Worm (Caenorhabditis elegans) whole organism, L2 larva: ENCODE results near the gene F15B9.8.

ENCODE experiments used
- F13H6.1 ChIP-seq: sonication (generic microtip); optimal IDR thresholded peaks from 2 replicates; lab custom pipeline; 2016; ENCODE audit warnings: missing genetic modification characterization, missing compliant biosample characterization
- R02D3.7 ChIP-seq: fragments of 150-350 bp; optimal IDR thresholded peaks from 2 replicates; lab custom pipeline; 2014; ENCODE audit warnings: missing biosample characterization, missing genetic modification characterization
- ZK546.5 ChIP-seq: sonication (generic microtip); optimal IDR thresholded peaks from 2 replicates; lab custom pipeline; 2017; ENCODE audit warnings: missing biosample characterization, missing genetic modification characterization
- aly-2 ChIP-seq: fragments of 150-350 bp; optimal IDR thresholded peaks from 2 replicates; lab custom pipeline; 2014; ENCODE audit warnings: missing biosample characterization, missing genetic modification characterization
- blmp-1 ChIP-seq: sonication (generic microtip); optimal IDR thresholded peaks from 2 replicates; lab custom pipeline; 2017; ENCODE audit warnings: missing genetic modification characterization, mild to moderate bottlenecking, missing compliant biosample characterization, antibody characterized with exemption, moderate library complexity; ENCODE audit not compliant: insufficient read depth
- ceh-82 ChIP-seq: fragments of 150-350 bp; optimal IDR thresholded peaks from 2 replicates; lab custom pipeline; 2014; ENCODE audit warnings: missing biosample characterization, missing genetic modification characterization
- crh-2 ChIP-seq: sonication (generic microtip); optimal IDR thresholded peaks from 2 replicates; lab custom pipeline; 2017; ENCODE audit warnings: missing biosample characterization, missing genetic modification characterization
- dmd-4 ChIP-seq: sonication (generic microtip); optimal IDR thresholded peaks from 2 replicates; lab custom pipeline; 2017; ENCODE audit warnings: missing biosample characterization, missing genetic modification characterization
- egl-27 ChIP-seq: sonication (generic microtip); optimal IDR thresholded peaks from 3 replicates; lab custom pipeline; 2017; ENCODE audit warnings: missing biosample characterization, missing genetic modification reagents, missing genetic modification characterization
- elt-1 ChIP-seq: fragments of 150-350 bp; optimal IDR thresholded peaks from 2 replicates; lab custom pipeline; 2014; ENCODE audit warnings: missing biosample characterization, missing genetic modification characterization
- elt-3 ChIP-seq: sonication (generic microtip); optimal IDR thresholded peaks from 2 replicates; lab custom pipeline; 2017; ENCODE audit warnings: missing biosample characterization, missing genetic modification characterization
- fos-1 ChIP-seq: fragments of 150-350 bp; optimal IDR thresholded peaks from 2 replicates; lab custom pipeline; 2014; ENCODE audit warnings: missing biosample characterization, missing genetic modification characterization
- gmeb-1 ChIP-seq: fragments of 150-350 bp; optimal IDR thresholded peaks from 2 replicates; lab custom pipeline; 2014; ENCODE audit warnings: missing biosample characterization, missing genetic modification characterization
- lin-13 ChIP-seq: fragments of 150-350 bp; optimal IDR thresholded peaks from 2 replicates; lab custom pipeline; 2014; ENCODE audit warnings: missing biosample characterization, missing genetic modification reagents, missing genetic modification characterization
- lin-39 ChIP-seq: fragments of 150-350 bp; optimal IDR thresholded peaks from 2 replicates; lab custom pipeline; 2014; ENCODE audit warnings: missing biosample characterization, missing genetic modification reagents, missing genetic modification characterization
- lsy-2 ChIP-seq, 2 experiments: fragments of 150-350 bp in 1 of 2; sonication (generic microtip) in 1 of 2; optimal IDR thresholded peaks; 2 replicates each; lab custom pipeline; 2014 to 2017; ENCODE audit warnings: missing biosample characterization in 2 of 2, missing genetic modification characterization in 2 of 2
- mab-5 ChIP-seq: fragments of 150-350 bp; optimal IDR thresholded peaks from 2 replicates; lab custom pipeline; 2014; ENCODE audit warnings: missing biosample characterization, missing genetic modification characterization
- mbf-1 ChIP-seq: sonication (generic microtip); optimal IDR thresholded peaks from 2 replicates; lab custom pipeline; 2017; ENCODE audit warnings: missing biosample characterization, missing genetic modification characterization
- nhr-10 ChIP-seq: sonication (generic microtip); optimal IDR thresholded peaks from 2 replicates; lab custom pipeline; 2017; ENCODE audit warnings: missing biosample characterization, missing genetic modification characterization
- nhr-12 ChIP-seq: fragments of 150-350 bp; optimal IDR thresholded peaks from 2 replicates; lab custom pipeline; 2014; ENCODE audit warnings: missing biosample characterization, missing genetic modification characterization
- nhr-129 ChIP-seq: fragments of 150-350 bp; optimal IDR thresholded peaks from 2 replicates; lab custom pipeline; 2014; ENCODE audit warnings: missing biosample characterization, missing genetic modification characterization
- nhr-21 ChIP-seq: fragments of 150-350 bp; optimal IDR thresholded peaks from 2 replicates; lab custom pipeline; 2014; ENCODE audit warnings: missing biosample characterization, missing genetic modification characterization
- nhr-23 ChIP-seq: fragments of 150-350 bp; optimal IDR thresholded peaks from 2 replicates; lab custom pipeline; 2014; ENCODE audit warnings: missing biosample characterization, missing genetic modification reagents, missing genetic modification characterization
- nhr-237 ChIP-seq: fragments of 150-350 bp; optimal IDR thresholded peaks from 2 replicates; lab custom pipeline; 2014; ENCODE audit warnings: missing biosample characterization, missing genetic modification characterization
- nhr-25 ChIP-seq: fragments of 150-350 bp; sonication (generic microtip); optimal IDR thresholded peaks from 3 replicates; lab custom pipeline; 2014; ENCODE audit warnings: missing biosample characterization, missing genetic modification characterization
- nhr-6 ChIP-seq: fragments of 150-350 bp; optimal IDR thresholded peaks from 2 replicates; lab custom pipeline; 2014; ENCODE audit warnings: missing biosample characterization, missing genetic modification characterization
- nhr-77 ChIP-seq: fragments of 150-350 bp; optimal IDR thresholded peaks from 2 replicates; lab custom pipeline; 2014; ENCODE audit warnings: missing biosample characterization, missing genetic modification characterization
- peb-1 ChIP-seq: fragments of 150-350 bp; optimal IDR thresholded peaks from 2 replicates; lab custom pipeline; 2014; ENCODE audit warnings: missing biosample characterization, missing genetic modification characterization
- sem-4 ChIP-seq: fragments of 150-350 bp; optimal IDR thresholded peaks from 2 replicates; lab custom pipeline; 2014; ENCODE audit warnings: missing biosample characterization, missing genetic modification reagents, missing genetic modification characterization
- skn-1 ChIP-seq: sonication (generic microtip); optimal IDR thresholded peaks from 2 replicates; lab custom pipeline; 2017; ENCODE audit warnings: missing biosample characterization, missing genetic modification characterization
- sma-3 ChIP-seq: sonication (generic microtip); optimal IDR thresholded peaks from 2 replicates; lab custom pipeline; 2016; ENCODE audit warnings: missing genetic modification reagents, missing genetic modification characterization, missing compliant biosample characterization
- sma-9 ChIP-seq, 2 experiments: fragments of 150-350 bp in 1 of 2; sonication (generic microtip) in 1 of 2; optimal IDR thresholded peaks; 2 replicates each; lab custom pipeline; 2014 to 2016; ENCODE audit warnings: missing genetic modification characterization in 2 of 2, mild to moderate bottlenecking in 1 of 2, missing biosample characterization in 1 of 2, missing compliant biosample characterization in 1 of 2, missing genetic modification reagents in 1 of 2, moderate library complexity in 1 of 2
- snpc-4 ChIP-seq: fragments of 150-350 bp; optimal IDR thresholded peaks from 2 replicates; lab custom pipeline; 2014; ENCODE audit warnings: missing biosample characterization, missing genetic modification characterization
- unc-55 ChIP-seq: fragments of 150-350 bp; sonication (generic microtip); optimal IDR thresholded peaks from 3 replicates; lab custom pipeline; 2014; ENCODE audit warnings: missing biosample characterization, missing genetic modification reagents, missing genetic modification characterization
- unc-62 ChIP-seq: fragments of 150-350 bp; optimal IDR thresholded peaks from 2 replicates; lab custom pipeline; 2014; ENCODE audit warnings: missing biosample characterization, missing genetic modification reagents, missing genetic modification characterization
- zag-1 ChIP-seq: fragments of 150-350 bp; optimal IDR thresholded peaks from 2 replicates; lab custom pipeline; 2014; ENCODE audit warnings: missing biosample characterization, missing genetic modification characterization
- ztf-11 ChIP-seq: sonication (generic microtip); optimal IDR thresholded peaks from 2 replicates; lab custom pipeline; 2017; ENCODE audit warnings: missing biosample characterization, missing genetic modification characterization
- ztf-4 ChIP-seq: fragments of 150-350 bp; optimal IDR thresholded peaks from 2 replicates; lab custom pipeline; 2014; ENCODE audit warnings: missing biosample characterization, missing genetic modification characterization

The F15B9.8 gene

DNA sequence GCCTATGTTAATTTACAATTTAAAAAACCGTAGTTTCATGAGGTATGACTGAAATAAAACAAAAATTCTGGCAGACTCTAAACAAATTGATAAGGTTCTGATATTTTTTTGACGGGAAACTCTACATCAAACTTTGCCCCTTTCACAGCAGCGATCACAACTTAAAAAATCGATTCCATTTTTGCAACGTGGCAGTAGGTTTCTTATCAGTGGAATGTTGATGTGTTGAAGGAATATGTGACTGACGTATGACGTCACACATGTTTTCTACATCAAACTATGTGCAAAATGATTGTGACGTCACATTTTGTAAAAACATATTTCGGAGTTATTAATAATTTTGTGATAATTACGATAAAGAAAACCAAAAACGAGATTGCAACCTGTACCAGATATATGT lies 23.5 kb downstream of the F15B9.8 start:
- TF ChIP-seq nhr-21 (tag; lab: Kevin White, UChicago), result no peak
- TF ChIP-seq ztf-4 (tag; lab: Kevin White, UChicago), result no peak
- TF ChIP-seq ZK546.5 (tag; lab: Kevin White, UChicago), result no peak
- peak; percentile 78 for TF ChIP-seq sma-9 (GFP tag; optimal IDR thresholded peaks at IDR 0.05; lab: Kevin White, UChicago)
- no peak for TF ChIP-seq sma-9 (tag; optimal IDR thresholded peaks at IDR 0.05; lab: Kevin White, UChicago)
- TF ChIP-seq aly-2, result no peak
- no peak for TF ChIP-seq nhr-12 (tag; lab: Kevin White, UChicago)
- no peak for TF ChIP-seq ceh-82 (tag; lab: Kevin White, UChicago)
- TF ChIP-seq skn-1, result no peak
- no peak for TF ChIP-seq ztf-11 (tag; lab: Kevin White, UChicago)
- no peak for TF ChIP-seq nhr-25 (tag; lab: Kevin White, UChicago)
- no peak for TF ChIP-seq unc-55 (GFP tag; lab: Kevin White, UChicago)
- TF ChIP-seq nhr-10 (tag; lab: Kevin White, UChicago), result no peak
- no peak for TF ChIP-seq egl-27 (tag; lab: Kevin White, UChicago)
- no peak for TF ChIP-seq lin-13 (GFP tag; lab: Kevin White, UChicago)
- no peak for TF ChIP-seq zag-1
- no peak for TF ChIP-seq nhr-23
- no peak for TF ChIP-seq elt-1 (tag; lab: Kevin White, UChicago)
- TF ChIP-seq crh-2, result peak; percentile 92
- no peak for TF ChIP-seq sem-4 (tag; lab: Kevin White, UChicago)
- TF ChIP-seq nhr-237 (tag; lab: Kevin White, UChicago), result no peak
- no peak for TF ChIP-seq elt-3 (tag; lab: Kevin White, UChicago)
- peak; percentile 28 for TF ChIP-seq fos-1 (tag; lab: Kevin White, UChicago)
- no peak for TF ChIP-seq nhr-129 (tag; lab: Kevin White, UChicago)
- TF ChIP-seq blmp-1 (tag; lab: Kevin White, UChicago), result no peak
- TF ChIP-seq gmeb-1 (tag; lab: Kevin White, UChicago), result peak; percentile 22
- TF ChIP-seq F13H6.1 (tag; lab: Kevin White, UChicago), result peak; percentile 42
- no peak for TF ChIP-seq R02D3.7 (tag; lab: Kevin White, UChicago)

DNA sequence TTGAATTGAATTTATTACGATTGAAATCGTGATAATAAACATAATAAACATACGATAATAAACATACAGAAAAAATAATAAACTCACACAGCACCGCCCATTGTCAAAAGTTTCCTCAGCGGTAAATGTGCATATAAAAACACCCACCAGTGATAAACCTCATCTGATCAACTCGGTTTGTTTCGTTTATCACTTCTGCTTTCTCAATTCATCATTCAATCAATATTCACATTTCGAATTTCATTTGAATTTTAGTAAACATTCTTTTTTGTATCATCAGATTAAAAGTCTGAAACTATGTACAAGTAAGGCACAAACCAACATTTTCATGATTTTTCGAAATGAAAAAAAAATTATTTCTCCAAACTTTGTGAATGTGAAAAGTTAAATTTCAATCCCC lies 24.8 kb downstream of the F15B9.8 start, which contains the start of gene try-10:
Gene try-10, minus strand, starts transcription at position 101 of the 400 bp plus-strand sequence.
- TF ChIP-seq dmd-4 (tag; lab: Kevin White, UChicago), result no peak
- no peak for TF ChIP-seq unc-62 (GFP tag; lab: Kevin White, UChicago)
- no peak for TF ChIP-seq lin-39 (tag; lab: Kevin White, UChicago)
- TF ChIP-seq ztf-4 (tag; lab: Kevin White, UChicago), result no peak
- no peak for TF ChIP-seq lsy-2 (tag; optimal IDR thresholded peaks at IDR 0.05; lab: Kevin White, UChicago)
- no peak for TF ChIP-seq F13H6.1 (tag; lab: Kevin White, UChicago)
- no peak for TF ChIP-seq nhr-6
- no peak for TF ChIP-seq mab-5 (tag; lab: Kevin White, UChicago)

DNA sequence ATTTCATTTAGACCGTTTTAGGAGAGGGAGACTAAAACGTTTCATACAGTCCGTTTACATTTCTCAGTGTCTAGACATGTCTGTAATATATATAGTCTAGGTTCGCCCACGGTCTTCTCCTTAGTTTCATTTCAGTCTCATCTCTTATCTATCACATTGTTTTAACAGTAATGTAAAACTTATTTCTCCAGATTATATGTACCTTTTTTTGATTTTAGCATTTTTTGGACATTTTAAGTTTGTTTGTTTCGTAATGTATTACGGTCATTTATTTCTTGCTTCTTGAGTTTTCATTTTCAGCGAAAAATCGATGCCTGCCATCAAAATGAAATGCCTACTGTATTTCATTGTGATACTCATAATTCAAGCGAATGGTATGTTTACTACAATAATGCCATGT lies 25.5 kb downstream of the F15B9.8 start, which contains the start of gene F15B9.6:
Gene F15B9.6, plus strand, starts transcription at position 301 of the 400 bp plus-strand sequence.
- no peak for TF ChIP-seq snpc-4 (tag; lab: Kevin White, UChicago)
- TF ChIP-seq nhr-77 (tag; lab: Kevin White, UChicago), result no peak
- TF ChIP-seq blmp-1 (tag; lab: Kevin White, UChicago), result no peak
- TF ChIP-seq sem-4 (tag; lab: Kevin White, UChicago), result no peak
- TF ChIP-seq zag-1, result no peak
- no peak for TF ChIP-seq nhr-21 (tag; lab: Kevin White, UChicago)
- TF ChIP-seq mbf-1 (tag; lab: Kevin White, UChicago), result no peak
- TF ChIP-seq ztf-4 (tag; lab: Kevin White, UChicago), result no peak
- TF ChIP-seq lin-39 (tag; lab: Kevin White, UChicago), result no peak
- TF ChIP-seq ztf-11 (tag; lab: Kevin White, UChicago), result no peak
- no peak for TF ChIP-seq lsy-2 (tag; optimal IDR thresholded peaks at IDR 0.05; lab: Kevin White, UChicago)
- no peak for TF ChIP-seq dmd-4 (tag; lab: Kevin White, UChicago)
- TF ChIP-seq sma-3 (GFP tag; lab: Kevin White, UChicago), result no peak
- TF ChIP-seq nhr-237 (tag; lab: Kevin White, UChicago), result no peak
- TF ChIP-seq F13H6.1 (tag; lab: Kevin White, UChicago), result no peak
- TF ChIP-seq peb-1 (tag; lab: Kevin White, UChicago), result no peak
